Worm (Caenorhabditis elegans): Measurements from ENCODE around the gene tra-1.
"Not testable (repeated sequence)": the region's sequence is repeated elsewhere in the genome, so short reads cannot be mapped to it uniquely, and the experiment has no call there.

Gene tra-1

DNA sequence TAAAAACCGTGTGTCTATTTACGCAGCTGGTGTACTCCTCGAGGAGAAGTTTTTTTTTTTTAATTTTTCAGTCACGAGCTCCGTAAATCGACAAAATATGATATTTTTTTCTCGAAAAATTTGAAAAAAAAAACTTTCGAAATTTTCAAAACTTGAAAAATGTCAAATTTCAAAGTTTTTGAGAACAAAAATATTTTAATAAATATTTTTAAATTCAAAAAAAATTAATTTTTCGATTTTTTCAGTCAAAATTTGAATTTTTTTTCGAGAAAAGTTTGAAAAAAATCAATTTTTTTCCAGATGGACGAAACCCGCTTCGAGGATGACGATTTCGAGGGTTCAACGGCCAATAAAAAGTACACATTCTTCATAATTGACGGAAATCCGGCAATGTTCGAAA is 40.5 kb downstream of the tra-1 start, which contains the start of gene cku-70:
Gene cku-70, plus strand, starts transcription at position 301 of the 400 bp plus-strand sequence.
- TF ChIP-seq unc-62 (GFP tag; optimal IDR thresholded peaks at IDR 0.05) = no peak

DNA sequence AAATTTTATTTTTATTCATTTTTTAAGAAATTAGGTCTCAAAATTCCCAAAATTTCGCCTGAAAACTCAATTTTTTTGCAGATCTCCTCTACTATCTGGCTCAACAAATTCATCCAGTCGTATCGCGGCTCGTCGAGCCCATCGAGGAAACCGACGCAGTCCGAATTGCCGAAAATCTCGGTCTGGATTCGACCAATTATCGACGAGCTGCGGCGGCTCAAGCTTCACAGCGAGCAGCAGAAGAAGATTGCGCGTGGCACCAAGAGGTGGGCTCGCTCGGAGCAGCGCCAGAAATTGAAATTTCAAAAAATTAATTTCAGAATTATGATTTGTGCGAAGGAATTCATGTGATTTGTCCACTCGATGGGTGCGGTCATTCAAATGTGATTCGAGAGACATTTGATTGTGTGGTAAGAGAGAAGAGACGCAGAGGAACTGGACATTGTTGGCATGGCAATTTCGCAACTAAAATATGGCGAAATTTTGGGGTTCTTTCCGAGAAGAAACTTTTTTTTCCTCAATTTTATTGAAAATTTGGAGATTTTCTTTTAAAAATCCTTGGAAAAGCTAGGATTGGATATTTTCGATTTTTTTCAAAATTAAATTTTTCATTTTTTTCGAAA is 45.6 kb downstream of the tra-1 start:
- no peak for TF ChIP-seq unc-62 (GFP tag; optimal IDR thresholded peaks at IDR 0.05)

DNA sequence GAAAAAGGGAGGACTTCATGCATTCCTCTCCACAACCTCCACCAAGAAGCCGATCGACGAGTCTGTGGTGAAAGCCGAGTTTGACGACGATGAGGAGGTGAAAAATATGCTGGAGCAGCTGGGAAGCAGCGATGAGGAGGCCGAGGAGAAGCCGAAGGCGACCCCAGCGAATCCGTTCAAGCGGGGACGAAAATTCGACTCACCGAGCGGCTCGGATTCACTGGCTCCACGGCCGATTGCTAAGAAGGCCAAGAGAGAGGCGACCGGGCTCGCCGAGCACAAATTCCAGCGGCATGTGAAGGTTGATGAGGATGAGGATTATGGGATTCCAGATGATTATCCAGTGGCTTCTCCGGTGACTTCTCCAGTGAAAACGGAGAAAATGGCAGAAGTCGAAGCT is 52.1 kb downstream of the tra-1 start:
- no peak for TF ChIP-seq unc-62 (GFP tag; optimal IDR thresholded peaks at IDR 0.05)

DNA sequence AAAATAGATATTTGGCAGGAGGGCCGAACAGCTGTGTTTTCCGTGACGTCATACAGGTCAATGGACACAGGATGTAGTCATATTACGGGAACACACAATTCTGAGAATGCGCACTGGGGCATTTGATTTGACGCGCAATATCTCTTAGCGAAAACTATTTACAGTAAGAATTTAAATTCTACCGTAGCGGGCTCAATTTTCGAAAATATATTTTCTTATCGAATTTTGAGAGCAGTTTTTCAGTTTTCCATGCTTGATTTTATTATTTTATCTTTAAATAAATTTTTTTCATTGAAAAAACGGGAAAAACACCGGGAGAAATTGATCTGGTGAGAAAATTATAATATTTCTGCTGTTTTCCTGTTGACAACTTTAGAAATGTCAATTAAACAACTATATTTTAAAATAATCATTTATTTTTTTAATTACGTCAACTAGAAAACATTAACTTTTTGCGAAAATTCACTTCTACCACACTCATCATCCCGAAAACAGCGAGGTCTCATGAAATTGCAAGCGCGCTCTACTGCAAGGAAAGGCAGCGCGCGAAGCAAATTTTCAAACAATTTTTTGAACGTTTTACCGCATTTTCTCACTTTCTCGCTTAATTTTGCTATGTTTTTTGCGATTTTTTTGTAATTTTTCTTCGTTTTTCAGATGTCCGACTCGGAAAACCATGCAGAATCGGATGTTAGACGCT is 53.1 kb downstream of the tra-1 start, which contains the start of the genes Y47D3A.1 and pola-1:
Gene Y47D3A.1, minus strand, starts transcription at position 51 of the 700 bp plus-strand sequence.
Gene pola-1, plus strand, starts transcription at position 658 of the 700 bp plus-strand sequence.
- no peak for TF ChIP-seq unc-62 (GFP tag; optimal IDR thresholded peaks at IDR 0.05)

DNA sequence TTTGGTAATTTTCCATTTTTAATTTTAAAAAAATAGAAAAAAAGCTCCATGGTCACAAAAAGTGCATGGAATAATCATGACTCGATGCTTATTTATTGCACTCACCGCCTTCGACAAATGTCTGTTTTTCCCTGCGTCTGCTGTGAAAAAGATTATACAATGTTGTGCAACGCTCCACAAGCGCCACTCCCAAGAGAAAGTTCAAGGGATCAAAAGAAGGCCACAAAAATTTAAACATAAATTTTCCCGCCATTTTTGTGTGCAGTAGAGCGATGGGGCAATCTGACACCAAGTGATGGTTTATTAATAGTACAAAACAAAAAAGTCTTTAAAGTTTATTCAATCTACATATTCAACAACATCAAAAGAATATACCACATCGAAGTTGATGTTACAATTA is 56.1 kb downstream of the tra-1 start, which contains the start of gene fbxa-128:
Gene fbxa-128, minus strand, starts transcription at position 192 of the 400 bp plus-strand sequence.
- no peak for TF ChIP-seq unc-62 (GFP tag; optimal IDR thresholded peaks at IDR 0.05)

DNA sequence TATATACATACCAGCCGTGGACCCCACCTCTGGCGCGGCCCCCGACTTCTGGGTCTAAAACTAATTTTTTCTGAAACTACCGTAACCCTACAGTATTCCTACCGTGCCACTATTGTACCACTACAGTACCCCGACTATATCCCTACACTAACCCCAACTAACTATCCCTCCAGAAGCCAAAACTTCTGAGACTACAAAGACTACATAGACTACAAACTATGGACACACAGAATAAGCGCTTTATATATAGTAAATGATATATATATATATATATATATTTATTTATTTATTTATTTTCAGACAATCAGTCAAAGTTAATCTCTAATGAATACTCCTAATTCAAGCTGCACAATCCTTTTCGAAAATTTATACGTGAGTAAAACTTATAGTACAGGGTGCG is 63.5 kb downstream of the tra-1 start, which contains the start of gene pha-1:
Gene pha-1, plus strand, starts transcription at position 301 of the 400 bp plus-strand sequence.
- not testable (repeated sequence) for TF ChIP-seq unc-62 (GFP tag; optimal IDR thresholded peaks at IDR 0.05)

DNA sequence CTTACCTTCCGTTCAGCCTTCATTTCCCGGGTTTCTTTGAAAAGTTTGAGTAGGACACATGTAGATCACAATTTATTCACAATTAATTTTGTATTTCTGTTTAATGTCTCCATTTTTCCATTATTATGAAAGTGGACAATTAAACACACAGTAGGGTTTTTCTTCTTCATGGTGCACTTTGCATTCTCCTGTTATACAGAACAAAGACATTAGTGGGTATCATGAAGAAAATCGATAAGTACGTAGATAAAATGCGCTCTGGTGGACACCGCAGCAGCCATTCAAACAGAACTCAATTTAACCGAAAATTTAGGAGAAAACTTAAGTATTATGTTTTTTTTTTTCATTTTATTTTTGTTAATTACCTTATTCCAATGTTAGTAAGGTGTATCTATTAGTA is 65.6 kb downstream of the tra-1 start:
- TF ChIP-seq unc-62 (GFP tag; optimal IDR thresholded peaks at IDR 0.05) = no peak

DNA sequence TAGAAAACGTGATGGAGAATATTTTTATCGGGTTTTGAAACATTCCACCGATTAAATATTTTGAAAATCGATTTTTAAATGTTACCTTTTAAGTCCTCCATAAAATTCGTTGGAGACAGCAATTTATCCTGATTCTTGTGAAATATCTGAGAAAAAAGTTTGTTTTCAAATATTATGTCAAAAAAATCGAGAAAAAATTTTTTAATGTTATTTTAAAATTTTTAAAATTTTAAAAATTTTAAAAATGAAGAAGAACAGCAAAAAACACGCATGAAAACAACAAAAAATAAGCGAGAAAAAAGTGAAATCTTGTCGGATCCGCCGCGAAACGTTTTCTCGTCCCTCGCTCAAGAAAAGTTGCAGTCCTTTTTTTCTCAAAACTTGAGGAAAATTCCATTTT is 67.5 kb downstream of the tra-1 start, which contains the start of gene Y48A6C.8:
Gene Y48A6C.8, minus strand, starts transcription at position 101 of the 400 bp plus-strand sequence.
- no peak for TF ChIP-seq unc-62 (GFP tag; optimal IDR thresholded peaks at IDR 0.05)

DNA sequence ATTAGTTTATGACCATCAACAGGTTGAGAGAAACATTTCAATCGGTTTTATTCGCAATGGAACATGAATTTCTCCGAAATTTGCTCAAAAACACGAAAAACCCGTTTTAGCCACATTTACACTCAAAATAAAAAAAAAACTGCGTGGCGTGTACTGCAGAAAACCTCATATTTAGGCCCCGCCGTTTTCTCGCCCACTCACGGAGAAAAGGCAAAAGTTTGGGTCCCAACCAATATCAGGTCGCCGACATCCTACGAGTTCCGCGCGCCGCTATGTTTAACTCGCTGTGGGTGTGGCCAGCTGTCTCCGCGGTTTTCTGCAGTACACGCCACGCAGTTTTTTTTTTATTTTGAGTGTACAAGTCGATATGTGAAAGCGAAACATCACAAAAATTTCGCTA is 71.2 kb downstream of the tra-1 start:
- no peak for TF ChIP-seq unc-62 (GFP tag; optimal IDR thresholded peaks at IDR 0.05)

All from whole organism, dauer.